Worm (Caenorhabditis elegans): ENCODE results near the gene col-92.

DNA sequence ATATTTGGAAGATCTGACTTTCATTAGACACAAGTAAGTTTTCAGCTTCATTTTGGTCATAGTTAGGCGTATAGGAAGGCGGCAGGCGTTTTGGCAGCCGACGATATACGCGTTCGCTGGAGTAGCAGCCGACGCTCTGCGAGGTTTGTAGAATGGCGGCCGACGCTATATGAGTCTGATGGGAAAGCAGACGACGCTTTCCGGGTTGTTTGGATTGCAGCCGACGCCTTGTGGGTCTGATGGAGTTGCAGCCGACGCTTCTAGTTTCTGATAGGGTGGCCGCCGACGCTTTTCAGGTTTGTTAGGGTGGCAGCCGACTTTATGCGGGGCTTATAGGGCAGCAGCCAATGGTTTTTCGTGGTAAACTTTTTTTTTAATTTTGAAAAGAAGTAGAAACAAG is 19.8 kb upstream of the col-92 start:
- TF ChIP-seq ama-1 (optimal IDR thresholded peaks at IDR 0.05) (no peak), ceh-22 (tag; optimal IDR thresholded peaks at IDR 0.05) (no peak), K09A11.1 (tag; optimal IDR thresholded peaks at IDR 0.05; ENCODE audit: insufficient read depth) (no peak), ceh-14 (tag; optimal IDR thresholded peaks at IDR 0.05) (no peak)

Measured in whole organism, late embryonic.